Worm (Caenorhabditis elegans) whole organism, L4/young adult: ENCODE measurements around the gene col-155.
"Not testable (repeated sequence)": the region's sequence is repeated elsewhere in the genome, so short reads cannot be mapped to it uniquely, and the experiment has no call there.

Source experiments
- W03F9.2 ChIP-seq: fragments of 150-350 bp; optimal IDR thresholded peaks from 2 replicates; lab custom pipeline; 2014; ENCODE audit warnings: missing biosample characterization, missing genetic modification characterization
- dao-5 ChIP-seq: sonication (generic microtip); optimal IDR thresholded peaks from 2 replicates; lab custom pipeline; 2016; ENCODE audit warnings: missing genotype, missing genetic modification characterization, moderate library complexity, missing compliant biosample characterization
- him-1 ChIP-seq: sonication (generic microtip); optimal IDR thresholded peaks from 2 replicates; lab custom pipeline; 2016; ENCODE audit warnings: missing genotype, missing genetic modification reagents, missing genetic modification characterization, missing compliant biosample characterization

ce11 chrV:11396134-11396533, 6.5 kb upstream of the col-155 start, which contains the start of gene nas-18:
- TF ChIP-seq him-1; W03F9.2 (tag; lab: Kevin White, UChicago); dao-5 (tag; lab: Kevin White, UChicago): not testable (repeated sequence)
